Worm (Caenorhabditis elegans) whole organism, late embryonic: ENCODE data around the gene ins-10.
"Not testable (repeated sequence)": the region's sequence is repeated elsewhere in the genome, so short reads cannot be mapped to it uniquely, and the experiment has no call there.

Experiments used
- C08G9.2 ChIP-seq: sonication (generic microtip); optimal IDR thresholded peaks from 2 replicates; lab custom pipeline; 2016; ENCODE audit warnings: mild to moderate bottlenecking, missing genetic modification characterization, moderate library complexity, missing compliant biosample characterization
- F13H6.1 ChIP-seq: sonication (generic microtip); optimal IDR thresholded peaks from 2 replicates; lab custom pipeline; 2016; ENCODE audit warnings: missing genetic modification characterization, missing compliant biosample characterization
- K02D7.2 ChIP-seq: sonication (generic microtip); optimal IDR thresholded peaks from 2 replicates; lab custom pipeline; 2017; ENCODE audit warnings: mild to moderate bottlenecking, missing genetic modification characterization, missing compliant biosample characterization
- ceh-14 ChIP-seq: sonication (generic microtip); optimal IDR thresholded peaks from 2 replicates; lab custom pipeline; 2016; ENCODE audit warnings: missing genotype, missing genetic modification characterization, missing compliant biosample characterization
- ceh-18 ChIP-seq: sonication (generic microtip); optimal IDR thresholded peaks from 2 replicates; lab custom pipeline; 2016; ENCODE audit warnings: missing genetic modification characterization, missing compliant biosample characterization
- ceh-2 ChIP-seq: sonication (generic microtip); optimal IDR thresholded peaks from 2 replicates; lab custom pipeline; 2016; ENCODE audit warnings: missing genotype, missing genetic modification characterization, missing compliant biosample characterization
- ceh-31 ChIP-seq: sonication (generic microtip); optimal IDR thresholded peaks from 2 replicates; lab custom pipeline; 2016; ENCODE audit warnings: missing genetic modification characterization, missing compliant biosample characterization
- ceh-34 ChIP-seq: sonication (generic microtip); optimal IDR thresholded peaks from 2 replicates; lab custom pipeline; 2016; ENCODE audit warnings: mild to moderate bottlenecking, missing genetic modification characterization, missing compliant biosample characterization
- ceh-48 ChIP-seq: sonication (generic microtip); optimal IDR thresholded peaks from 2 replicates; lab custom pipeline; 2016; ENCODE audit warnings: missing genetic modification characterization, inconsistent platforms, missing compliant biosample characterization
- dmd-4 ChIP-seq: sonication (generic microtip); optimal IDR thresholded peaks from 2 replicates; lab custom pipeline; 2016; ENCODE audit warnings: borderline replicate concordance, missing genetic modification characterization, missing compliant biosample characterization
- dve-1 ChIP-seq: sonication (generic microtip); optimal IDR thresholded peaks from 2 replicates; lab custom pipeline; 2017; ENCODE audit warnings: antibody characterized with exemption, mild to moderate bottlenecking, missing genetic modification characterization, missing compliant biosample characterization
- elt-2 ChIP-seq: sonication (generic microtip); optimal IDR thresholded peaks from 2 replicates; lab custom pipeline; 2016; ENCODE audit warnings: missing genetic modification reagents, missing genetic modification characterization, missing compliant biosample characterization
- ets-4 ChIP-seq: sonication (generic microtip); optimal IDR thresholded peaks from 2 replicates; lab custom pipeline; 2016; ENCODE audit warnings: missing genetic modification characterization, missing compliant biosample characterization
- eyg-1 ChIP-seq: sonication (generic microtip); optimal IDR thresholded peaks from 2 replicates; lab custom pipeline; 2016; ENCODE audit warnings: missing genotype, missing genetic modification characterization, missing compliant biosample characterization
- fax-1 ChIP-seq: sonication (generic microtip); optimal IDR thresholded peaks from 2 replicates; lab custom pipeline; 2016; ENCODE audit warnings: missing genotype, missing genetic modification characterization, missing compliant biosample characterization
- fkh-6 ChIP-seq: sonication (generic microtip); optimal IDR thresholded peaks from 2 replicates; lab custom pipeline; 2016; ENCODE audit warnings: missing genetic modification characterization, missing compliant biosample characterization
- hlh-30 ChIP-seq: sonication (generic microtip); optimal IDR thresholded peaks from 2 replicates; lab custom pipeline; 2017; ENCODE audit warnings: antibody characterized with exemption, missing genetic modification characterization, missing compliant biosample characterization; ENCODE audit not compliant: insufficient read depth
- hlh-6 ChIP-seq: sonication (generic microtip); optimal IDR thresholded peaks from 2 replicates; lab custom pipeline; 2016; ENCODE audit warnings: missing genotype, missing genetic modification characterization, missing compliant biosample characterization
- hlh-8 ChIP-seq: sonication (generic microtip); optimal IDR thresholded peaks from 2 replicates; lab custom pipeline; 2016; ENCODE audit warnings: missing genotype, missing genetic modification characterization, missing compliant biosample characterization
- lim-6 ChIP-seq: sonication (generic microtip); optimal IDR thresholded peaks from 2 replicates; lab custom pipeline; 2016; ENCODE audit warnings: missing genetic modification characterization, missing compliant biosample characterization
- lin-11 ChIP-seq: fragments of 200-800 bp; sonication (Bioruptor generic); optimal IDR thresholded peaks from 2 replicates; lab custom pipeline; 2018; ENCODE audit warnings: mild to moderate bottlenecking, missing genetic modification characterization, missing compliant biosample characterization
- mec-3 ChIP-seq: sonication (generic microtip); optimal IDR thresholded peaks from 2 replicates; lab custom pipeline; 2016; ENCODE audit warnings: borderline replicate concordance, missing genetic modification characterization, missing compliant biosample characterization
- nfya-1 ChIP-seq: sonication (generic microtip); optimal IDR thresholded peaks from 2 replicates; lab custom pipeline; 2017; ENCODE audit warnings: missing genetic modification characterization, mild to moderate bottlenecking, missing compliant biosample characterization, antibody characterized with exemption, moderate library complexity
- nhr-232 ChIP-seq: sonication (generic microtip); optimal IDR thresholded peaks from 2 replicates; lab custom pipeline; 2016; ENCODE audit warnings: missing genetic modification characterization, missing compliant biosample characterization
- npax-4 ChIP-seq: sonication (generic microtip); optimal IDR thresholded peaks from 2 replicates; lab custom pipeline; 2016; ENCODE audit warnings: missing genetic modification characterization, missing compliant biosample characterization
- pqm-1 ChIP-seq: sonication (generic microtip); optimal IDR thresholded peaks from 2 replicates; lab custom pipeline; 2016; ENCODE audit warnings: missing genetic modification characterization, missing compliant biosample characterization
- ref-2 ChIP-seq: sonication (generic microtip); optimal IDR thresholded peaks from 2 replicates; lab custom pipeline; 2016; ENCODE audit warnings: missing genetic modification characterization, missing compliant biosample characterization
- rnt-1 ChIP-seq: sonication (generic microtip); optimal IDR thresholded peaks from 2 replicates; lab custom pipeline; 2016; ENCODE audit warnings: missing genetic modification characterization, missing compliant biosample characterization
- sdc-2 ChIP-seq: sonication (generic microtip); optimal IDR thresholded peaks from 2 replicates; lab custom pipeline; 2016; ENCODE audit warnings: missing genotype, missing genetic modification characterization, missing compliant biosample characterization
- sox-2 ChIP-seq: fragments of 200-800 bp; sonication (Bioruptor generic); IDR thresholded peaks from 2 replicates; pipeline ENCODE4 v1.3.6; 2022; ENCODE audit warnings: missing genetic modification reagents, missing genetic modification characterization, missing compliant biosample characterization
- tbx-2 ChIP-seq: sonication (generic microtip); optimal IDR thresholded peaks from 2 replicates; lab custom pipeline; 2016; ENCODE audit warnings: missing genetic modification characterization, missing compliant biosample characterization
- tbx-7 ChIP-seq: sonication (generic microtip); optimal IDR thresholded peaks from 2 replicates; lab custom pipeline; 2016; ENCODE audit warnings: missing genotype, missing genetic modification characterization, missing compliant biosample characterization
- ttx-3 ChIP-seq: sonication (generic microtip); optimal IDR thresholded peaks from 2 replicates; lab custom pipeline; 2016; ENCODE audit warnings: missing genetic modification reagents, missing genetic modification characterization, missing compliant biosample characterization
- unc-3 ChIP-seq, 2 experiments: fragments of 200-800 bp in 1 of 2; sonication (Bioruptor generic) in 1 of 2; sonication (generic microtip) in 1 of 2; conservative IDR thresholded peaks in 1 of 2; optimal IDR thresholded peaks in 1 of 2; 2 replicates each; pipeline versions ENCODE4 v1.3.6 to Lab custom; 2016 to 2022; ENCODE audit warnings: missing compliant biosample characterization in 2 of 2, missing genetic modification characterization in 2 of 2, missing genetic modification reagents in 1 of 2
- unc-42 ChIP-seq: sonication (generic microtip); optimal IDR thresholded peaks from 2 replicates; lab custom pipeline; 2016; ENCODE audit warnings: missing genotype, missing genetic modification characterization, missing compliant biosample characterization
- unc-55 ChIP-seq: sonication (generic microtip); optimal IDR thresholded peaks from 2 replicates; lab custom pipeline; 2017; ENCODE audit warnings: missing biosample characterization, missing genetic modification reagents, missing genetic modification characterization
- zip-5 ChIP-seq: sonication (generic microtip); optimal IDR thresholded peaks from 2 replicates; lab custom pipeline; 2016; ENCODE audit warnings: missing genetic modification characterization, missing compliant biosample characterization
- ztf-16 ChIP-seq: sonication (generic microtip); optimal IDR thresholded peaks from 2 replicates; lab custom pipeline; 2017; ENCODE audit warnings: missing genetic modification characterization, missing compliant biosample characterization

The ins-10 gene

ce11 chrV:14049274-14049673, 15.5 kb downstream of the ins-10 start, which contains the start of gene F58D12.1:
Gene F58D12.1 (plus strand): TSS chrV:14049574.
- TF ChIP-seq sox-2; nhr-232 (tag; lab: Kevin White, UChicago); sdc-2 (tag; lab: Kevin White, UChicago): not testable (repeated sequence)

ce11 chrV:14055097-14055496, 21.3 kb downstream of the ins-10 start:
- TF ChIP-seq elt-2 (tag; lab: Kevin White, UChicago) (peak; percentile 58), pqm-1 (peak; percentile 44), dmd-4 (tag; lab: Kevin White, UChicago) (peak; percentile 43), ceh-14 (tag; lab: Kevin White, UChicago) (peak; percentile 65), nfya-1 (peak; percentile 37), sdc-2 (tag; lab: Kevin White, UChicago) (peak; percentile 66), tbx-7 (tag; lab: Kevin White, UChicago) (peak; percentile 91), mec-3 (tag; lab: Kevin White, UChicago) (peak; percentile 83), unc-3 (GFP tag; conservative IDR thresholded peaks at IDR 0.05; lab: Robert Waterston, UW) (0 out of 2 replicates have a peak, but pooled peaks have one; percentile 40), unc-42 (peak; percentile 66), lim-6 (tag; lab: Kevin White, UChicago) (peak; percentile 35), rnt-1 (tag; lab: Kevin White, UChicago) (peak; percentile 84), C08G9.2 (peak; percentile 99), ceh-18 (tag; lab: Kevin White, UChicago) (peak; percentile 76), ceh-34 (tag; lab: Kevin White, UChicago) (peak; percentile 3), tbx-2 (peak; percentile 91), ceh-2 (peak; percentile 92), hlh-6 (peak; percentile 62), dve-1 (tag; lab: Kevin White, UChicago) (peak; percentile 9), hlh-30 (peak; percentile 90), ref-2 (tag; lab: Kevin White, UChicago) (peak; percentile 91), ets-4 (tag; lab: Kevin White, UChicago) (peak; percentile 97), fax-1 (peak; percentile 54), zip-5 (peak; percentile 75), unc-55 (peak; percentile 39), ceh-31 (peak; percentile 92), F13H6.1 (peak; percentile 53), ztf-16 (peak; percentile 16), fkh-6 (tag; lab: Kevin White, UChicago) (peak; percentile 50), hlh-8 (tag; lab: Kevin White, UChicago) (peak; percentile 85)
- TF ChIP-seq unc-3 (tag; optimal IDR thresholded peaks at IDR 0.05; lab: Kevin White, UChicago) = not testable (repeated sequence)
- TF ChIP-seq, all 69 proteins: peak for 30; not testable (repeated sequence) for 39

- TF ChIP-seq unc-55 = no peak
- no peak for TF ChIP-seq K02D7.2 (tag; lab: Kevin White, UChicago)
- no peak for TF ChIP-seq ceh-48 (tag; lab: Kevin White, UChicago)
- no peak for TF ChIP-seq ttx-3 (tag; lab: Kevin White, UChicago)
- no peak for TF ChIP-seq mec-3 (tag; lab: Kevin White, UChicago)
- TF ChIP-seq unc-3 (GFP tag; conservative IDR thresholded peaks at IDR 0.05; lab: Robert Waterston, UW) = no peak
- TF ChIP-seq unc-3 (tag; optimal IDR thresholded peaks at IDR 0.05; lab: Kevin White, UChicago) = no peak
- no peak for TF ChIP-seq npax-4
- TF ChIP-seq lim-6 (tag; lab: Kevin White, UChicago) = no peak
- TF ChIP-seq unc-42 = no peak
- no peak for TF ChIP-seq lin-11 (tag; lab: Kevin White, UChicago)
- TF ChIP-seq eyg-1 (tag; lab: Kevin White, UChicago) = no peak
- TF ChIP-seq, all 69 proteins: peak for 0
Observed at ce11 chrV:14057540-14057939, 23.8 kb downstream of the ins-10 start, which contains the start of gene F58D12.3. Gene F58D12.3 (plus strand): TSS chrV:14057840.
